Fruit fly (Drosophila melanogaster) whole organism, embryonic: ENCODE data around the gene CG42784.
A peak's percentile ranks its signal among the peaks of the same experiment; 100 is the strongest.

ENCODE experiments used
- B-H2 ChIP-seq: fragments of 200-800 bp; sonication (Bioruptor generic); optimal IDR thresholded peaks from 2 replicates; lab custom pipeline; 2018; ENCODE audit warnings: missing biosample characterization, mild to moderate bottlenecking, missing genetic modification characterization
- BEAF-32 ChIP-seq: fragments of 200-800 bp; sonication (Bioruptor generic); optimal IDR thresholded peaks from 3 replicates; lab custom pipeline; 2017; ENCODE audit warnings: missing biosample characterization, missing genetic modification characterization, mild to moderate bottlenecking, moderate library complexity, missing genetic modification reagents
- BtbVII ChIP-seq: fragments of 200-800 bp; sonication (Bioruptor generic); optimal IDR thresholded peaks from 3 replicates; lab custom pipeline; 2017; ENCODE audit warnings: missing biosample characterization, mild to moderate bottlenecking, missing genetic modification characterization
- CG10267 ChIP-seq: fragments of 200-800 bp; sonication (Bioruptor generic); optimal IDR thresholded peaks from 2 replicates; lab custom pipeline; 2018; ENCODE audit warnings: missing biosample characterization, mild to moderate bottlenecking, missing genetic modification characterization, moderate library complexity
- CG10274 ChIP-seq: fragments of 200-800 bp; sonication (Bioruptor generic); optimal IDR thresholded peaks from 3 replicates; lab custom pipeline; 2017; ENCODE audit warnings: missing biosample characterization, mild to moderate bottlenecking, missing genetic modification characterization
- CG10431 ChIP-seq: fragments of 200-800 bp; sonication (Bioruptor generic); optimal IDR thresholded peaks from 3 replicates; lab custom pipeline; 2018; ENCODE audit warnings: missing biosample characterization, mild to moderate bottlenecking, missing genetic modification characterization
- CG12071 ChIP-seq: fragments of 200-800 bp; sonication (Bioruptor generic); optimal IDR thresholded peaks from 3 replicates; lab custom pipeline; 2018; ENCODE audit warnings: missing biosample characterization, mild to moderate bottlenecking, missing genetic modification characterization
- CG14860 ChIP-seq: fragments of 200-800 bp; sonication (Bioruptor generic); IDR thresholded peaks from 3 replicates; pipeline ENCODE4 v1.3.6; 2022; ENCODE audit warnings: missing biosample characterization, missing genetic modification characterization; ENCODE audit not compliant: partially characterized antibody
- CG17385 ChIP-seq: fragments of 200-800 bp; sonication (Bioruptor generic); optimal IDR thresholded peaks from 3 replicates; lab custom pipeline; 2018; ENCODE audit warnings: missing biosample characterization, mild to moderate bottlenecking, missing genetic modification characterization
- CG42726 ChIP-seq: fragments of 200-800 bp; sonication (Bioruptor generic); IDR thresholded peaks from 2 replicates; pipeline ENCODE4 v1.3.6; 2022; ENCODE audit warnings: missing biosample characterization, missing genetic modification characterization; ENCODE audit not compliant: partially characterized antibody
- CG6765 ChIP-seq: fragments of 200-800 bp; sonication (Bioruptor generic); optimal IDR thresholded peaks from 3 replicates; lab custom pipeline; 2017; ENCODE audit warnings: missing biosample characterization, mild to moderate bottlenecking, missing genetic modification characterization
- CG8089 ChIP-seq: fragments of 200-800 bp; sonication (Bioruptor generic); optimal IDR thresholded peaks from 3 replicates; lab custom pipeline; 2016; ENCODE audit warnings: missing biosample characterization, missing genetic modification characterization
- CG9817 ChIP-seq: fragments of 200-800 bp; sonication (Bioruptor generic); optimal IDR thresholded peaks from 2 replicates; lab custom pipeline; 2018; ENCODE audit warnings: missing biosample characterization, mild to moderate bottlenecking, missing genetic modification characterization, moderate library complexity
- Dip3 ChIP-seq: fragments of 200-800 bp; sonication (Bioruptor generic); optimal IDR thresholded peaks from 3 replicates; lab custom pipeline; 2016; ENCODE audit warnings: missing biosample characterization, missing genetic modification characterization
- Dp ChIP-seq: fragments of 200-800 bp; sonication (Bioruptor generic); optimal IDR thresholded peaks from 2 replicates; lab custom pipeline; 2018; ENCODE audit warnings: missing biosample characterization, mild to moderate bottlenecking, missing genetic modification characterization, moderate library complexity
- Fer1 ChIP-seq: fragments of 200-800 bp; sonication (Bioruptor generic); optimal IDR thresholded peaks from 2 replicates; lab custom pipeline; 2017; ENCODE audit warnings: missing biosample characterization, mild to moderate bottlenecking, missing genetic modification characterization
- Gsc ChIP-seq: fragments of 200-800 bp; sonication (Bioruptor generic); IDR thresholded peaks from 2 replicates; pipeline ENCODE4 v1.3.6; 2022; ENCODE audit warnings: missing biosample characterization, missing genetic modification characterization
- Gug ChIP-seq: fragments of 200-800 bp; sonication (Bioruptor generic); IDR thresholded peaks from 4 replicates; pipeline ENCODE4 v1.3.6; 2022; ENCODE audit warnings: missing biosample characterization, missing genetic modification characterization
- Hey ChIP-seq: fragments of 200-800 bp; sonication (Bioruptor generic); optimal IDR thresholded peaks from 3 replicates; lab custom pipeline; 2018; ENCODE audit warnings: missing biosample characterization, mild to moderate bottlenecking, missing genetic modification characterization
- Hsf ChIP-seq: fragments of 200-800 bp; sonication (Bioruptor generic); optimal IDR thresholded peaks from 3 replicates; lab custom pipeline; 2016; ENCODE audit warnings: missing biosample characterization, missing genetic modification characterization
- Kr ChIP-seq: fragments of 200-800 bp; sonication (Bioruptor generic); optimal IDR thresholded peaks from 2 replicates; lab custom pipeline; 2017; ENCODE audit warnings: missing biosample characterization, mild to moderate bottlenecking, missing genetic modification characterization
- NFAT ChIP-seq: fragments of 200-800 bp; sonication (Bioruptor generic); IDR thresholded peaks from 2 replicates; pipeline ENCODE4 v1.3.6; 2022; ENCODE audit warnings: missing biosample characterization, missing genetic modification characterization
- Oli ChIP-seq: fragments of 200-800 bp; sonication (Bioruptor generic); optimal IDR thresholded peaks from 2 replicates; lab custom pipeline; 2018; ENCODE audit warnings: missing biosample characterization, mild to moderate bottlenecking, missing genetic modification characterization, moderate library complexity
- Side ChIP-seq: fragments of 200-800 bp; sonication (Bioruptor generic); optimal IDR thresholded peaks from 2 replicates; lab custom pipeline; 2016; ENCODE audit warnings: missing biosample characterization, missing genetic modification characterization
- Sin3A ChIP-seq: fragments of >200 bp; optimal IDR thresholded peaks from 2 replicates; lab custom pipeline; 2018
- Sox102F ChIP-seq: fragments of 200-800 bp; sonication (Bioruptor generic); optimal IDR thresholded peaks from 2 replicates; lab custom pipeline; 2018; ENCODE audit warnings: missing biosample characterization, mild to moderate bottlenecking, missing genetic modification characterization, moderate library complexity
- btn ChIP-seq: fragments of 200-800 bp; sonication (Bioruptor generic); optimal IDR thresholded peaks from 2 replicates; lab custom pipeline; 2016; ENCODE audit warnings: missing biosample characterization, missing genetic modification characterization
- cad ChIP-seq: fragments of >200 bp; optimal IDR thresholded peaks from 2 replicates; lab custom pipeline; 2017; ENCODE audit warnings: missing biosample characterization, missing genetic modification characterization
- cato ChIP-seq: fragments of 200-800 bp; sonication (Bioruptor generic); optimal IDR thresholded peaks from 2 replicates; lab custom pipeline; 2016; ENCODE audit warnings: missing biosample characterization, missing genetic modification characterization, borderline replicate concordance
- dysf ChIP-seq: fragments of 200-800 bp; sonication (Bioruptor generic); IDR thresholded peaks from 3 replicates; pipeline ENCODE4 v1.3.6; 2022; ENCODE audit warnings: missing biosample characterization, missing genetic modification characterization
- fd102C ChIP-seq: fragments of 200-800 bp; sonication (Bioruptor generic); optimal IDR thresholded peaks from 2 replicates; lab custom pipeline; 2018; ENCODE audit warnings: missing biosample characterization, mild to moderate bottlenecking, missing genetic modification characterization, moderate library complexity
- fd3F ChIP-seq: fragments of 200-800 bp; sonication (Bioruptor generic); optimal IDR thresholded peaks from 2 replicates; lab custom pipeline; 2018; ENCODE audit warnings: missing biosample characterization, mild to moderate bottlenecking, missing genetic modification characterization, moderate library complexity
- gfzf ChIP-seq: fragments of 200-800 bp; sonication (Bioruptor generic); optimal IDR thresholded peaks from 2 replicates; lab custom pipeline; 2016; ENCODE audit warnings: missing biosample characterization, mild to moderate bottlenecking, missing genetic modification characterization, moderate library complexity
- hb ChIP-seq: fragments of 200-800 bp; sonication (Bioruptor generic); IDR thresholded peaks from 3 replicates; pipeline ENCODE4 v1.3.6; 2022; ENCODE audit warnings: missing biosample characterization, missing genetic modification characterization; ENCODE audit not compliant: partially characterized antibody
- her ChIP-seq: fragments of 200-800 bp; sonication (Bioruptor generic); optimal IDR thresholded peaks from 2 replicates; lab custom pipeline; 2016; ENCODE audit warnings: missing biosample characterization, missing genetic modification characterization
- ken ChIP-seq: fragments of 200-800 bp; sonication (Bioruptor generic); IDR thresholded peaks from 3 replicates; pipeline ENCODE4 v1.3.6; 2022; ENCODE audit warnings: missing biosample characterization, missing genetic modification characterization
- lilli ChIP-seq: fragments of 200-800 bp; sonication (Bioruptor generic); optimal IDR thresholded peaks from 3 replicates; lab custom pipeline; 2016; ENCODE audit warnings: missing biosample characterization, missing genetic modification characterization
- nmo ChIP-seq: fragments of 200-800 bp; sonication (Bioruptor generic); optimal IDR thresholded peaks from 2 replicates; lab custom pipeline; 2018; ENCODE audit warnings: missing biosample characterization, mild to moderate bottlenecking, missing genetic modification characterization, moderate library complexity
- prd ChIP-seq, 3 experiments: fragments of >200 bp in 2 of 3; fragments of 200-800 bp in 1 of 3; sonication (Bioruptor generic) in 1 of 3; optimal IDR thresholded peaks in 2 of 3; IDR thresholded peaks in 1 of 3; 2 replicates in 2 of 3; 3 replicates in 1 of 3; pipeline versions ENCODE4 v1.3.6 to Lab custom; 2017 to 2022; ENCODE audit warnings: missing biosample characterization in 1 of 3, missing genetic modification characterization in 1 of 3
- psq ChIP-seq: fragments of 200-800 bp; sonication (Bioruptor generic); optimal IDR thresholded peaks from 2 replicates; lab custom pipeline; 2017; ENCODE audit warnings: missing biosample characterization, missing genetic modification characterization
- sc ChIP-seq, 3 experiments: fragments of >200 bp in 2 of 3; fragments of 200-800 bp in 1 of 3; sonication (Bioruptor generic) in 1 of 3; optimal IDR thresholded peaks; 2 replicates in 2 of 3; 3 replicates in 1 of 3; lab custom pipeline; 2017; ENCODE audit warnings: mild to moderate bottlenecking in 1 of 3, missing biosample characterization in 1 of 3, missing genetic modification characterization in 1 of 3, missing genetic modification reagents in 1 of 3
- scrt ChIP-seq: fragments of 200-800 bp; sonication (Bioruptor generic); optimal IDR thresholded peaks from 2 replicates; lab custom pipeline; 2018; ENCODE audit warnings: missing biosample characterization, mild to moderate bottlenecking, missing genetic modification characterization, moderate library complexity
- sna ChIP-seq: fragments of 200-800 bp; sonication (Bioruptor generic); IDR thresholded peaks from 2 replicates; pipeline ENCODE4 v1.3.6; 2022; ENCODE audit warnings: missing biosample characterization, missing genetic modification characterization; ENCODE audit not compliant: partially characterized antibody
- ttk ChIP-seq: fragments of 200-800 bp; sonication (Bioruptor generic); IDR thresholded peaks from 2 replicates; pipeline ENCODE4 v2.1.2; 2022; ENCODE audit warnings: missing biosample characterization, missing genetic modification characterization
- vfl ChIP-seq: fragments of 200-800 bp; sonication (Bioruptor generic); optimal IDR thresholded peaks from 2 replicates; lab custom pipeline; 2016; ENCODE audit warnings: missing biosample characterization, missing genetic modification characterization
- zfh2 ChIP-seq: fragments of 200-800 bp; sonication (Bioruptor generic); optimal IDR thresholded peaks from 2 replicates; lab custom pipeline; 2016; ENCODE audit warnings: missing biosample characterization, missing genetic modification characterization

The CG42784 gene

DNA sequence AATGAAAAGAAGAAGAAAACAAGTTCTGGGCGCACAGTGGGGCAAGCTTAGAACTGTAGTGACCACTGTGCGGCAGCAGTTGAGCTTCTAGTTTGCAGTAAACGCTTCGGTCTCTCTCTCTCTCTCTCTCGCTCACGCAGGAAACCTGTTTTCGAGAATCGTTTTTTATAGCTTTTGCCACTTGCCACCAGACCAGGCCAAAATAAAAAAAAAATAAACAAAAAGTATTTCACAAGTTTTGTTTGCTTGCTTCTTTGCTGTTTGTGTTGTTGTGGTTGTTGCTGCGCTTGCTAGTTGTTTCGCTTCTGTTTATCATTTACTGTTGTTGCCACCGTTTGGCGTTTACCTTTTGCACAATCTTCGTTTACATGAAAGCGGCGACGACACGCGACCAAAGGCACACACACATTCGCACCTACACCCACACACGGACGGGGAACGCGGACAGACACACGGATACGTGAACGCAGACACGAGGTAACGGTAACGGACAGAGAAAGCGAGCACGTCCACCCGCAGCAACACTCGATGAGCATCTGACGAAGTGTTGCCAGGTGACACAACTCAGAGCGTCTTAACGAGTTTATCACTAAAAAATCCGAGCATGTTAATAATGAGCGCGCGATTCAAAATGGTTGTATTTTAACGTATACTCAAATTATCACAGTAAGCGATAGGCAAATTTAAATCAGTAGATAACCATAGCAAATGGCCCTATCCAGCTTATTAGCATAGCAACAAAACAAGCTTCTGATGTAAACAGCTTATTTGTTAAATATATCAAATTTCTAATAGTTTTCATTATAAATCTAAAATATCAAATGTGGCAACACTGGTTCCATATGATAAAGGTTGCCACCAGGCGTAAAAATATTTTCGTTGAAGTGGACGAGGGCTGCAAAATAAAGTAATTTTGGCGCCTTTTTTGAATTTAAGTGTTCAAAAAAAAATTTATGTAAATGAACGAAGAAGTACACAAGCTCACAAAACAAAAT lies 133.9 kb downstream of the CG42784 start, which contains the start of gene B4 (continued):
- TF ChIP-seq Dp (GFP tag; lab: Kevin White, UChicago) (peak; percentile 96), CG10274 (no peak), nmo (no peak), Oli (tag; lab: Kevin White, UChicago) (no peak), hb (GFP tag; lab: Robert Waterston, UW) (no peak), fd102C (GFP tag; lab: Kevin White, UChicago) (no peak), Fer1 (peak; percentile 58), prd (optimal IDR thresholded peaks at IDR 0.05; lab: Kevin White, UChicago) (no peak), prd (GFP tag; IDR thresholded peaks at IDR 0.05; lab: Robert Waterston, UW) (peak; percentile 27; the same call in 2 of the 3 replicates), lilli (peak; percentile 6), Sox102F (no peak), CG14860 (GFP tag; lab: Robert Waterston, UW) (no peak), Dip3 (GFP tag; lab: Kevin White, UChicago) (no peak), BtbVII (GFP tag; lab: Kevin White, UChicago) (peak; percentile 55), cad (no peak), CG10267 (no peak), sna (GFP tag; lab: Robert Waterston, UW) (no peak), sc (optimal IDR thresholded peaks at IDR 0.05; lab: Kevin White, UChicago) (no peak), sc (GFP tag; optimal IDR thresholded peaks at IDR 0.05; lab: Kevin White, UChicago) (no peak), CG8089 (GFP tag; lab: Kevin White, UChicago) (no peak), vfl (GFP tag; lab: Kevin White, UChicago) (no peak), Side (GFP tag; lab: Kevin White, UChicago) (peak; percentile 66), scrt (GFP tag; lab: Kevin White, UChicago) (peak; percentile 53), CG12071 (peak; percentile 72), zfh2 (GFP tag; lab: Kevin White, UChicago) (peak; percentile 1), Kr (GFP tag; lab: Kevin White, UChicago) (peak; percentile 65), fd3F (GFP tag; lab: Kevin White, UChicago) (no peak), CG10431 (GFP tag; lab: Kevin White, UChicago) (peak; percentile 62), Gug (GFP tag; lab: Robert Waterston, UW) (peak; percentile 27; the same call in 1 of the 4 replicates), CG6765 (peak; percentile 65), CG17385 (GFP tag; lab: Kevin White, UChicago) (peak; percentile 46), cato (no peak), NFAT (GFP tag; lab: Robert Waterston, UW) (peak; percentile 74; the same call in 1 of the 2 replicates), dysf (no peak; the same call in 2 of the 3 replicates), ttk (0 out of 2 replicates have a peak, but pooled peaks have one; percentile 37), btn (peak; percentile 7), ken (GFP tag; lab: Robert Waterston, UW) (peak; percentile 22; the same call in 1 of the 3 replicates), B-H2 (GFP tag; lab: Kevin White, UChicago) (peak; percentile 72), CG9817 (tag; lab: Kevin White, UChicago) (no peak), Sin3A (lab: Kevin White, UChicago) (peak; percentile 68), Hey (tag; lab: Kevin White, UChicago) (peak; percentile 88), her (GFP tag; lab: Kevin White, UChicago) (peak; percentile 45), CG42726 (peak; percentile 77), BEAF-32 (GFP tag; lab: Kevin White, UChicago) (peak; percentile 17), Gsc (GFP tag; lab: Robert Waterston, UW) (no peak), gfzf (GFP tag; lab: Kevin White, UChicago) (peak; percentile 74), Hsf (GFP tag; lab: Kevin White, UChicago) (no peak), psq (no peak)
